Worm (Caenorhabditis elegans): ENCODE data around the gene irld-47.

DNA sequence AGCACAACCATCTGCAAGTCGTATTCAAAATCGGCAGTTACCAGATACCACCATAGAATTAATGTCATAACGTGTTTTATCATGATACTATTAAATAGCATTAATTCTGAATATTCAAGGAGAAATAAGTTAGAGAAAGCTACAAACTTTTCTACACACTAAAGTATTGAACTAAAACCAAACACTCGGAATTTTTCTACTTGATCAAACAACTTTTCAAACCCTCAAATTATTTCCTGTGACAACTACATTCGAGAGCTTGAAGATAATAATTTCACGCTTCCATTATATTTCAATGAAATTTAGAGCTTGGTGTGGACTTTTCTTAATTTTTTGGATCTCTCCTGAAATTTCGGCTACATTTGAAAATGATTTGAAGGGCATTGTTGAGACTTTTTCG lies at the start of gene irld-47:
- no peak for TF ChIP-seq R02D3.7 (tag; optimal IDR thresholded peaks at IDR 0.05)
- no peak for TF ChIP-seq ceh-82 (tag; optimal IDR thresholded peaks at IDR 0.05)
- TF ChIP-seq nhr-23 (tag; optimal IDR thresholded peaks at IDR 0.05) = no peak
- no peak for TF ChIP-seq tbx-2 (tag; optimal IDR thresholded peaks at IDR 0.05)
- TF ChIP-seq fkh-10 (GFP tag; optimal IDR thresholded peaks at IDR 0.05) = no peak
- no peak for TF ChIP-seq nhr-12 (tag; optimal IDR thresholded peaks at IDR 0.05)
- no peak for TF ChIP-seq snpc-4 (tag; optimal IDR thresholded peaks at IDR 0.05)
- TF ChIP-seq ceh-28 (tag; optimal IDR thresholded peaks at IDR 0.05) = no peak
- no peak for TF ChIP-seq nhr-11 (tag; optimal IDR thresholded peaks at IDR 0.05)
- TF ChIP-seq pqm-1 (tag; optimal IDR thresholded peaks at IDR 0.05) = no peak
- no peak for TF ChIP-seq nfya-1 (tag; optimal IDR thresholded peaks at IDR 0.05; ENCODE audit: insufficient read depth)
- no peak for TF ChIP-seq egl-27 (tag; optimal IDR thresholded peaks at IDR 0.05)
- TF ChIP-seq nhr-237 (tag; optimal IDR thresholded peaks at IDR 0.05) = no peak
- no peak for TF ChIP-seq elt-3 (tag; optimal IDR thresholded peaks at IDR 0.05)
